Worm (Caenorhabditis elegans) whole organism, young adult: ENCODE results near the gene clc-7.

Experiments
- C06A6.2 ChIP-seq: fragments of 200-800 bp; sonication (Bioruptor generic); conservative IDR thresholded peaks from 2 replicates; pipeline ENCODE4 v1.3.6; 2022; ENCODE audit warnings: missing genetic modification characterization, missing compliant biosample characterization
- F10E7.11 ChIP-seq: sonication (generic microtip); optimal IDR thresholded peaks from 2 replicates; lab custom pipeline; 2017; ENCODE audit warnings: mild to moderate bottlenecking, missing genetic modification characterization, moderate library complexity, missing compliant biosample characterization
- F39B2.1 ChIP-seq: fragments of 200-800 bp; sonication (Bioruptor generic); IDR thresholded peaks from 2 replicates; pipeline ENCODE4 v1.3.6; 2022; ENCODE audit warnings: missing genetic modification reagents, missing genetic modification characterization, missing compliant biosample characterization
- F52B5.7 ChIP-seq: sonication (generic microtip); optimal IDR thresholded peaks from 2 replicates; lab custom pipeline; 2016; ENCODE audit warnings: mild to moderate bottlenecking, missing genetic modification characterization, missing compliant biosample characterization
- K11D2.4 ChIP-seq: fragments of 200-800 bp; sonication (Bioruptor generic); IDR thresholded peaks from 2 replicates; pipeline ENCODE4 v1.3.6; 2022; ENCODE audit warnings: missing genetic modification reagents, missing genetic modification characterization, missing compliant biosample characterization
- K12H6.12 ChIP-seq: fragments of 200-800 bp; sonication (Bioruptor generic); optimal IDR thresholded peaks from 2 replicates; lab custom pipeline; 2018; ENCODE audit warnings: mild to moderate bottlenecking, missing genetic modification characterization, missing compliant biosample characterization
- Y56A3A.18 ChIP-seq: fragments of 200-800 bp; sonication (Bioruptor generic); IDR thresholded peaks from 2 replicates; pipeline ENCODE4 v1.3.6; 2022; ENCODE audit warnings: missing genetic modification reagents, missing genetic modification characterization, missing compliant biosample characterization
- Y79H2A.3 ChIP-seq: fragments of 200-800 bp; sonication (Bioruptor generic); conservative IDR thresholded peaks from 2 replicates; pipeline ENCODE4 v1.3.6; 2022; ENCODE audit warnings: missing genetic modification reagents, missing genetic modification characterization, missing compliant biosample characterization
- Y95B8A.8 ChIP-seq: fragments of 200-800 bp; sonication (Bioruptor generic); IDR thresholded peaks from 2 replicates; pipeline ENCODE4 v1.3.6; 2022; ENCODE audit warnings: missing genetic modification reagents, missing genetic modification characterization, missing compliant biosample characterization
- ama-1 ChIP-seq, 3 experiments: fragments of 150-350 bp in 1 of 3; sonication (generic microtip) in 2 of 3; optimal IDR thresholded peaks; 2 replicates each; lab custom pipeline; 2014 to 2018; ENCODE audit warnings: missing biosample characterization in 2 of 3, missing genetic modification characterization in 2 of 3, missing genetic modification reagents in 2 of 3
- aptf-2 ChIP-seq: fragments of 200-800 bp; sonication (Bioruptor generic); conservative IDR thresholded peaks from 2 replicates; pipeline ENCODE4 v1.3.6; 2022; ENCODE audit warnings: missing genetic modification reagents, missing genetic modification characterization, missing compliant biosample characterization
- atf-7 ChIP-seq: sonication (generic microtip); optimal IDR thresholded peaks from 2 replicates; lab custom pipeline; 2017; ENCODE audit warnings: mild to moderate bottlenecking, missing genetic modification characterization, missing compliant biosample characterization
- athp-1 ChIP-seq: sonication (generic microtip); optimal IDR thresholded peaks from 2 replicates; lab custom pipeline; 2017; ENCODE audit warnings: mild to moderate bottlenecking, missing genetic modification characterization, missing compliant biosample characterization
- attf-6 ChIP-seq: fragments of 200-800 bp; sonication (Bioruptor generic); IDR thresholded peaks from 2 replicates; pipeline ENCODE4 v1.3.6; 2022; ENCODE audit warnings: missing genetic modification reagents, missing genetic modification characterization, missing compliant biosample characterization
- cebp-1 ChIP-seq, 2 experiments: fragments of 200-800 bp in 1 of 2; sonication (Bioruptor generic) in 1 of 2; sonication (generic microtip) in 1 of 2; IDR thresholded peaks in 1 of 2; optimal IDR thresholded peaks in 1 of 2; 2 replicates each; pipeline versions ENCODE4 v1.3.6 to Lab custom; 2017 to 2022; ENCODE audit warnings: missing compliant biosample characterization in 2 of 2, missing genetic modification characterization in 2 of 2, mild to moderate bottlenecking in 1 of 2, missing genetic modification reagents in 1 of 2, moderate library complexity in 1 of 2
- cebp-2 ChIP-seq: fragments of 200-800 bp; sonication (Bioruptor generic); IDR thresholded peaks from 2 replicates; pipeline ENCODE4 v1.3.6; 2022; ENCODE audit warnings: missing genetic modification characterization, missing compliant biosample characterization
- ceh-40 ChIP-seq: fragments of 200-800 bp; sonication (Bioruptor generic); IDR thresholded peaks from 2 replicates; pipeline ENCODE4 v1.3.6; 2022; ENCODE audit warnings: missing genetic modification characterization, missing compliant biosample characterization
- ceh-91 ChIP-seq: fragments of 200-800 bp; sonication (Bioruptor generic); IDR thresholded peaks from 2 replicates; pipeline ENCODE4 v1.3.6; 2022; ENCODE audit warnings: missing genetic modification reagents, missing genetic modification characterization, missing compliant biosample characterization
- chd-7 ChIP-seq: sonication (generic microtip); optimal IDR thresholded peaks from 2 replicates; lab custom pipeline; 2016; ENCODE audit warnings: mild to moderate bottlenecking, missing genetic modification characterization, moderate library complexity, missing compliant biosample characterization
- die-1 ChIP-seq: sonication (generic microtip); optimal IDR thresholded peaks from 2 replicates; lab custom pipeline; 2016; ENCODE audit warnings: missing genotype, mild to moderate bottlenecking, missing genetic modification characterization, missing compliant biosample characterization
- dox-1 ChIP-seq: fragments of 200-800 bp; sonication (Bioruptor generic); IDR thresholded peaks from 2 replicates; pipeline ENCODE4 v1.3.6; 2022; ENCODE audit warnings: missing genetic modification reagents, missing genetic modification characterization, missing compliant biosample characterization
- dpff-1 ChIP-seq: sonication (generic microtip); optimal IDR thresholded peaks from 2 replicates; lab custom pipeline; 2017; ENCODE audit warnings: mild to moderate bottlenecking, missing genetic modification characterization, missing compliant biosample characterization
- dpl-1 ChIP-seq: fragments of 150-350 bp; optimal IDR thresholded peaks from 2 replicates; lab custom pipeline; 2014; ENCODE audit warnings: missing biosample characterization, missing genetic modification reagents, missing genetic modification characterization
- egl-44 ChIP-seq: fragments of 200-800 bp; sonication (Bioruptor generic); IDR thresholded peaks from 2 replicates; pipeline ENCODE4 v1.3.6; 2022; ENCODE audit warnings: missing genetic modification reagents, missing genetic modification characterization, missing compliant biosample characterization
- fkh-3 ChIP-seq: sonication (generic microtip); optimal IDR thresholded peaks from 2 replicates; lab custom pipeline; 2016; ENCODE audit warnings: mild to moderate bottlenecking, missing genetic modification characterization, missing compliant biosample characterization
- hlh-26 ChIP-seq: fragments of 200-800 bp; sonication (Bioruptor generic); conservative IDR thresholded peaks from 2 replicates; pipeline ENCODE4 v1.3.6; 2022; ENCODE audit warnings: missing genetic modification reagents, missing genetic modification characterization, missing compliant biosample characterization
- lag-1 ChIP-seq: fragments of 200-800 bp; sonication (Bioruptor generic); IDR thresholded peaks from 2 replicates; pipeline ENCODE4 v1.3.6; 2022; ENCODE audit warnings: missing genetic modification reagents, missing genetic modification characterization, missing compliant biosample characterization
- lin-26 ChIP-seq: fragments of 200-800 bp; sonication (Bioruptor generic); IDR thresholded peaks from 2 replicates; pipeline ENCODE4 v1.3.6; 2022; ENCODE audit warnings: missing genetic modification reagents, missing genetic modification characterization, missing compliant biosample characterization
- lin-35 ChIP-seq, 3 experiments: fragments of 150-350 bp in 2 of 3; sonication (generic microtip) in 1 of 3; optimal IDR thresholded peaks; 2 replicates each; lab custom pipeline; 2014 to 2018; ENCODE audit warnings: missing biosample characterization in 3 of 3, missing genetic modification characterization in 3 of 3, missing genetic modification reagents in 3 of 3
- lsl-1 ChIP-seq: fragments of 200-800 bp; sonication (Bioruptor generic); optimal IDR thresholded peaks from 2 replicates; lab custom pipeline; 2018; ENCODE audit warnings: mild to moderate bottlenecking, missing genetic modification characterization, moderate library complexity, missing compliant biosample characterization
- mcd-1 ChIP-seq: fragments of 200-800 bp; sonication (Bioruptor generic); IDR thresholded peaks from 2 replicates; pipeline ENCODE4 v1.3.6; 2022; ENCODE audit warnings: missing genetic modification reagents, missing genetic modification characterization, missing compliant biosample characterization
- mes-4 ChIP-seq: sonication (generic microtip); optimal IDR thresholded peaks from 2 replicates; lab custom pipeline; 2016; ENCODE audit warnings: missing genotype, missing genetic modification characterization, missing compliant biosample characterization
- nfya-2 ChIP-seq: fragments of 200-800 bp; sonication (Bioruptor generic); IDR thresholded peaks from 2 replicates; pipeline ENCODE4 v1.3.6; 2022; ENCODE audit warnings: missing genetic modification reagents, missing genetic modification characterization, missing compliant biosample characterization
- nhr-80 ChIP-seq: sonication (generic microtip); optimal IDR thresholded peaks from 2 replicates; lab custom pipeline; 2016; ENCODE audit warnings: missing genetic modification characterization, missing compliant biosample characterization
- nhr-90 ChIP-seq: sonication (generic microtip); optimal IDR thresholded peaks from 2 replicates; lab custom pipeline; 2016; ENCODE audit warnings: missing genotype, mild to moderate bottlenecking, missing genetic modification characterization, missing compliant biosample characterization
- pha-4 ChIP-seq: fragments of 150-350 bp; sonication (generic microtip); optimal IDR thresholded peaks from 2 replicates; lab custom pipeline; 2014; ENCODE audit warnings: missing biosample characterization, missing genetic modification reagents, missing genetic modification characterization
- snpc-1.1 ChIP-seq: sonication (generic microtip); optimal IDR thresholded peaks from 2 replicates; lab custom pipeline; 2017; ENCODE audit warnings: missing genetic modification characterization, mild to moderate bottlenecking, missing compliant biosample characterization, antibody characterized with exemption, moderate library complexity, missing genotype, missing genetic modification reagents; ENCODE audit not compliant: insufficient read depth
- snpc-1.3 ChIP-seq: sonication (generic microtip); optimal IDR thresholded peaks from 2 replicates; lab custom pipeline; 2017; ENCODE audit warnings: missing genetic modification characterization, mild to moderate bottlenecking, missing compliant biosample characterization, antibody characterized with exemption, moderate library complexity, missing genotype, missing genetic modification reagents; ENCODE audit not compliant: insufficient read depth
- snpc-3.4 ChIP-seq: sonication (generic microtip); optimal IDR thresholded peaks from 2 replicates; lab custom pipeline; 2017; ENCODE audit warnings: missing genetic modification characterization, mild to moderate bottlenecking, missing compliant biosample characterization, antibody characterized with exemption, moderate library complexity, missing genotype, missing genetic modification reagents
- snpc-4 ChIP-seq, 5 experiments: fragments of 150-350 bp in 1 of 5; sonication (generic microtip) in 4 of 5; optimal IDR thresholded peaks; 2 replicates each; lab custom pipeline; 2014 to 2018; ENCODE audit warnings: missing genetic modification characterization in 5 of 5, missing biosample characterization in 3 of 5, antibody characterized with exemption in 2 of 5, mild to moderate bottlenecking in 2 of 5, missing compliant biosample characterization in 2 of 5, missing genotype in 2 of 5, moderate library complexity in 2 of 5, missing genetic modification reagents in 1 of 5
- somi-1 ChIP-seq: fragments of 200-800 bp; sonication (Bioruptor generic); optimal IDR thresholded peaks from 2 replicates; lab custom pipeline; 2018; ENCODE audit warnings: mild to moderate bottlenecking, missing genetic modification characterization, missing compliant biosample characterization
- tbp1 ChIP-seq: fragments of 200-800 bp; sonication (Bioruptor generic); optimal IDR thresholded peaks from 2 replicates; lab custom pipeline; 2018; ENCODE audit warnings: mild to moderate bottlenecking, missing genetic modification characterization, missing compliant biosample characterization
- tbx-9 ChIP-seq: sonication (generic microtip); optimal IDR thresholded peaks from 2 replicates; lab custom pipeline; 2016; ENCODE audit warnings: borderline replicate concordance, missing genetic modification characterization, inconsistent platforms, missing compliant biosample characterization
- ztf-25 ChIP-seq: fragments of 200-800 bp; sonication (Bioruptor generic); IDR thresholded peaks from 2 replicates; pipeline ENCODE4 v1.3.6; 2022; ENCODE audit warnings: missing genetic modification reagents, missing genetic modification characterization, missing compliant biosample characterization
- ztf-26 ChIP-seq: sonication (generic microtip); optimal IDR thresholded peaks from 2 replicates; lab custom pipeline; 2017; ENCODE audit warnings: missing genetic modification characterization, missing compliant biosample characterization
- ztf-3 ChIP-seq: fragments of 200-800 bp; sonication (Bioruptor generic); optimal IDR thresholded peaks from 2 replicates; lab custom pipeline; 2018; ENCODE audit warnings: mild to moderate bottlenecking, missing genetic modification characterization, missing compliant biosample characterization

Gene clc-7

DNA sequence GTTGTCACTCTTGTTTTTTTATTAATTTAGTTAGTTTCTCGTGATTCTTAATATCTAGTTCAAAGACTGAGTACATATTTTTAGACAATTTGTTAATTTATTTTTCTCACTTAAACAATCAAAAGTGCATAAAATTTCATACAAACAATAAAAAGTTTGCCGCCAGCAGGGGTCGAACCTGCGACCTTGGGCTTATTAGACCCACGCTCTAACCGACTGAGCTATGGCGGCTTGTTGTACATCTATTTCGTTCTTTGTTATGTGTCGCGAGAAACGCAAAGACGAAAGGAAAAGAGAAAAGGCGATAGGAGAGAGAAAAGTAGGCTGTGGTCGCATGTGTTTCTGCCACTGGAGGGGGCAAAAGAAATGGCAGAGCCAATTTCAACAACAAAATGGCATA, 17.6 kb downstream of the clc-7 start (continued):
- peak; percentile 95 for TF ChIP-seq lin-26 (GFP tag; lab: Robert Waterston, UW)
- TF ChIP-seq dpl-1 (GFP tag; lab: Kevin White, UChicago), result peak; percentile 23
- peak; percentile 45 for TF ChIP-seq snpc-1.1 (tag; lab: Kevin White, UChicago)
- no peak for TF ChIP-seq lag-1 (GFP tag; lab: Robert Waterston, UW)
- TF ChIP-seq hlh-26 (GFP tag; lab: Robert Waterston, UW), result no peak
- peak; percentile 83 for TF ChIP-seq F52B5.7 (tag; lab: Kevin White, UChicago)
- TF ChIP-seq Y79H2A.3 (GFP tag; lab: Robert Waterston, UW), result no peak
- TF ChIP-seq lin-35 (GFP tag; optimal IDR thresholded peaks at IDR 0.05; lab: Kevin White, UChicago), result peak in 1 of 3 experiments; percentile 82
- peak; percentile 68 for TF ChIP-seq snpc-3.4 (tag; lab: Kevin White, UChicago)
- peak; percentile 86 for TF ChIP-seq atf-7 (tag; lab: Kevin White, UChicago)
- peak; percentile 89 for TF ChIP-seq ztf-26 (tag; lab: Kevin White, UChicago)
- peak; percentile 90 for TF ChIP-seq snpc-1.3 (tag; lab: Kevin White, UChicago)
- peak; percentile 92 for TF ChIP-seq chd-7
- TF ChIP-seq C06A6.2, result no peak
- TF ChIP-seq cebp-2 (GFP tag; lab: Robert Waterston, UW), result peak; percentile 96
- peak; percentile 61; the same call in 1 of the 2 replicates for TF ChIP-seq Y56A3A.18 (GFP tag; lab: Robert Waterston, UW)
- peak; percentile 93 for TF ChIP-seq die-1
- no peak for TF ChIP-seq aptf-2 (GFP tag; lab: Robert Waterston, UW)
- TF ChIP-seq fkh-3 (tag; lab: Kevin White, UChicago), result peak; percentile 74
- TF ChIP-seq Y95B8A.8 (GFP tag; lab: Robert Waterston, UW), result no peak; the same call in 1 of the 2 replicates
- TF ChIP-seq K12H6.12 (tag; lab: Kevin White, UChicago), result peak; percentile 81
- peak; percentile 79 for TF ChIP-seq somi-1 (GFP tag; lab: Kevin White, UChicago)
- TF ChIP-seq ztf-3 (GFP tag; lab: Kevin White, UChicago), result peak; percentile 76
- TF ChIP-seq ceh-91 (GFP tag; lab: Robert Waterston, UW), result no peak
- peak; percentile 59; the same call in 1 of the 2 replicates for TF ChIP-seq cebp-1 (GFP tag; IDR thresholded peaks at IDR 0.05; lab: Robert Waterston, UW)
- peak; percentile 83 for TF ChIP-seq cebp-1 (tag; optimal IDR thresholded peaks at IDR 0.05; lab: Kevin White, UChicago)
- TF ChIP-seq K11D2.4, result peak; percentile 81
- TF ChIP-seq mes-4 (tag; lab: Kevin White, UChicago), result peak; percentile 70
- peak; percentile 27 for TF ChIP-seq tbx-9 (tag; lab: Kevin White, UChicago)
- peak; percentile 56 for TF ChIP-seq snpc-4 (GFP tag; optimal IDR thresholded peaks at IDR 0.05; lab: Kevin White, UChicago)
- peak in 3 of 4 experiments; percentile 50 to 84 (median 76) for TF ChIP-seq snpc-4 (tag; optimal IDR thresholded peaks at IDR 0.05; lab: Kevin White, UChicago)
- peak; percentile 76; the same call in 1 of the 2 replicates for TF ChIP-seq egl-44 (GFP tag; lab: Robert Waterston, UW)
- TF ChIP-seq tbp1, result peak; percentile 96
- peak; percentile 89 for TF ChIP-seq nhr-90
- TF ChIP-seq attf-6, result peak; percentile 63; the same call in 1 of the 2 replicates
- TF ChIP-seq mcd-1 (GFP tag; lab: Robert Waterston, UW), result peak; percentile 68
- TF ChIP-seq ztf-25 (GFP tag; lab: Robert Waterston, UW), result peak; percentile 92
- TF ChIP-seq F39B2.1, result no peak; the same call in 1 of the 2 replicates
- TF ChIP-seq athp-1 (tag; lab: Kevin White, UChicago), result peak; percentile 65
- peak; percentile 53; the same call in 1 of the 2 replicates for TF ChIP-seq ceh-40 (GFP tag; lab: Robert Waterston, UW)
- peak; percentile 4 for TF ChIP-seq lsl-1 (GFP tag; lab: Kevin White, UChicago)
- peak; percentile 63 for TF ChIP-seq F10E7.11 (tag; lab: Kevin White, UChicago)
- no peak for TF ChIP-seq pha-4 (tag; lab: Kevin White, UChicago)
- TF ChIP-seq nfya-2 (GFP tag; lab: Robert Waterston, UW), result no peak
- TF ChIP-seq ama-1 (optimal IDR thresholded peaks at IDR 0.05; lab: Kevin White, UChicago), result no peak
- TF ChIP-seq ama-1 (GFP tag; optimal IDR thresholded peaks at IDR 0.05; lab: Kevin White, UChicago), result peak; percentile 57 to 75
- TF ChIP-seq dox-1 (GFP tag; lab: Robert Waterston, UW), result peak; percentile 90
- TF ChIP-seq dpff-1 (tag; lab: Kevin White, UChicago), result no peak
- peak; percentile 61 for TF ChIP-seq nhr-80
